Worm (Caenorhabditis elegans) whole organism, young adult: ENCODE data around the gene nsy-4.
A peak's percentile ranks its signal among the peaks of the same experiment; 100 is the strongest.

ENCODE experiments used
- B0019.2 ChIP-seq: fragments of 200-800 bp; sonication (Bioruptor generic); conservative IDR thresholded peaks from 2 replicates; pipeline ENCODE4 v1.3.6; 2022; ENCODE audit warnings: missing genetic modification reagents, missing genetic modification characterization, missing compliant biosample characterization
- B0261.1 ChIP-seq: sonication (generic microtip); optimal IDR thresholded peaks from 2 replicates; lab custom pipeline; 2016; ENCODE audit warnings: mild to moderate bottlenecking, missing genetic modification characterization, moderate library complexity, missing compliant biosample characterization
- B0336.3 ChIP-seq: fragments of 200-800 bp; sonication (Bioruptor generic); IDR thresholded peaks from 2 replicates; pipeline ENCODE4 v1.3.6; 2022; ENCODE audit warnings: missing genetic modification characterization, missing compliant biosample characterization
- F55B11.4 ChIP-seq: sonication (generic microtip); optimal IDR thresholded peaks from 2 replicates; lab custom pipeline; 2016; ENCODE audit warnings: missing compliant biosample characterization, missing genetic modification characterization, borderline replicate concordance; ENCODE audit not compliant: insufficient read depth
- Y56A3A.18 ChIP-seq: fragments of 200-800 bp; sonication (Bioruptor generic); IDR thresholded peaks from 2 replicates; pipeline ENCODE4 v1.3.6; 2022; ENCODE audit warnings: missing genetic modification reagents, missing genetic modification characterization, missing compliant biosample characterization
- ZK185.1 ChIP-seq: sonication (generic microtip); optimal IDR thresholded peaks from 2 replicates; lab custom pipeline; 2016; ENCODE audit warnings: mild to moderate bottlenecking, missing genetic modification characterization, missing compliant biosample characterization; ENCODE audit not compliant: poor library complexity, severe bottlenecking
- athp-1 ChIP-seq: sonication (generic microtip); optimal IDR thresholded peaks from 2 replicates; lab custom pipeline; 2017; ENCODE audit warnings: mild to moderate bottlenecking, missing genetic modification characterization, missing compliant biosample characterization
- attf-3 ChIP-seq: fragments of 200-800 bp; sonication (Bioruptor generic); conservative IDR thresholded peaks from 2 replicates; pipeline ENCODE4 v1.3.6; 2022; ENCODE audit warnings: missing genetic modification reagents, missing genetic modification characterization, missing compliant biosample characterization
- cebp-1 ChIP-seq, 2 experiments: fragments of 200-800 bp in 1 of 2; sonication (Bioruptor generic) in 1 of 2; sonication (generic microtip) in 1 of 2; IDR thresholded peaks in 1 of 2; optimal IDR thresholded peaks in 1 of 2; 2 replicates each; pipeline versions ENCODE4 v1.3.6 to Lab custom; 2017 to 2022; ENCODE audit warnings: missing compliant biosample characterization in 2 of 2, missing genetic modification characterization in 2 of 2, mild to moderate bottlenecking in 1 of 2, missing genetic modification reagents in 1 of 2, moderate library complexity in 1 of 2
- ceh-91 ChIP-seq: fragments of 200-800 bp; sonication (Bioruptor generic); IDR thresholded peaks from 2 replicates; pipeline ENCODE4 v1.3.6; 2022; ENCODE audit warnings: missing genetic modification reagents, missing genetic modification characterization, missing compliant biosample characterization
- chd-7 ChIP-seq: sonication (generic microtip); optimal IDR thresholded peaks from 2 replicates; lab custom pipeline; 2016; ENCODE audit warnings: mild to moderate bottlenecking, missing genetic modification characterization, moderate library complexity, missing compliant biosample characterization
- dox-1 ChIP-seq: fragments of 200-800 bp; sonication (Bioruptor generic); IDR thresholded peaks from 2 replicates; pipeline ENCODE4 v1.3.6; 2022; ENCODE audit warnings: missing genetic modification reagents, missing genetic modification characterization, missing compliant biosample characterization
- egl-44 ChIP-seq: fragments of 200-800 bp; sonication (Bioruptor generic); IDR thresholded peaks from 2 replicates; pipeline ENCODE4 v1.3.6; 2022; ENCODE audit warnings: missing genetic modification reagents, missing genetic modification characterization, missing compliant biosample characterization
- egrh-3 ChIP-seq: fragments of 200-800 bp; sonication (Bioruptor generic); IDR thresholded peaks from 2 replicates; pipeline ENCODE4 v1.3.6; 2022; ENCODE audit warnings: missing genetic modification reagents, missing genetic modification characterization, missing compliant biosample characterization
- ets-4 ChIP-seq: fragments of 200-800 bp; sonication (Bioruptor generic); optimal IDR thresholded peaks from 2 replicates; lab custom pipeline; 2018; ENCODE audit warnings: mild to moderate bottlenecking, missing genetic modification characterization, missing compliant biosample characterization
- hlh-26 ChIP-seq: fragments of 200-800 bp; sonication (Bioruptor generic); conservative IDR thresholded peaks from 2 replicates; pipeline ENCODE4 v1.3.6; 2022; ENCODE audit warnings: missing genetic modification reagents, missing genetic modification characterization, missing compliant biosample characterization
- hmg-1.2 ChIP-seq: fragments of 200-800 bp; sonication (Bioruptor generic); IDR thresholded peaks from 2 replicates; pipeline ENCODE4 v1.3.6; 2022; ENCODE audit warnings: missing genetic modification reagents, missing genetic modification characterization, missing compliant biosample characterization
- let-526 ChIP-seq: fragments of 200-800 bp; sonication (Bioruptor generic); IDR thresholded peaks from 2 replicates; pipeline ENCODE4 v1.3.6; 2022; ENCODE audit warnings: missing genetic modification reagents, missing genetic modification characterization, missing compliant biosample characterization
- lin-35 ChIP-seq, 3 experiments: fragments of 150-350 bp in 2 of 3; sonication (generic microtip) in 1 of 3; optimal IDR thresholded peaks; 2 replicates each; lab custom pipeline; 2014 to 2018; ENCODE audit warnings: missing biosample characterization in 3 of 3, missing genetic modification characterization in 3 of 3, missing genetic modification reagents in 3 of 3
- lin-54 ChIP-seq: fragments of 200-800 bp; sonication (Bioruptor generic); optimal IDR thresholded peaks from 2 replicates; lab custom pipeline; 2018; ENCODE audit warnings: mild to moderate bottlenecking, missing genetic modification characterization, missing compliant biosample characterization
- madf-10 ChIP-seq: sonication (generic microtip); optimal IDR thresholded peaks from 2 replicates; lab custom pipeline; 2016; ENCODE audit warnings: mild to moderate bottlenecking, missing genetic modification characterization, missing compliant biosample characterization
- madf-8 ChIP-seq: fragments of 200-800 bp; sonication (Bioruptor generic); conservative IDR thresholded peaks from 2 replicates; pipeline ENCODE4 v1.3.6; 2022; ENCODE audit warnings: missing genetic modification reagents, missing genetic modification characterization, missing compliant biosample characterization
- mcd-1 ChIP-seq: fragments of 200-800 bp; sonication (Bioruptor generic); IDR thresholded peaks from 2 replicates; pipeline ENCODE4 v1.3.6; 2022; ENCODE audit warnings: missing genetic modification reagents, missing genetic modification characterization, missing compliant biosample characterization
- mxl-1 ChIP-seq: sonication (generic microtip); optimal IDR thresholded peaks from 2 replicates; lab custom pipeline; 2016; ENCODE audit warnings: missing genetic modification characterization, missing compliant biosample characterization
- nhr-27 ChIP-seq: fragments of 200-800 bp; sonication (Bioruptor generic); optimal IDR thresholded peaks from 2 replicates; lab custom pipeline; 2018; ENCODE audit warnings: mild to moderate bottlenecking, missing genetic modification characterization, moderate library complexity, missing compliant biosample characterization
- nhr-80 ChIP-seq: sonication (generic microtip); optimal IDR thresholded peaks from 2 replicates; lab custom pipeline; 2016; ENCODE audit warnings: missing genetic modification characterization, missing compliant biosample characterization
- nhr-90 ChIP-seq: sonication (generic microtip); optimal IDR thresholded peaks from 2 replicates; lab custom pipeline; 2016; ENCODE audit warnings: missing genotype, mild to moderate bottlenecking, missing genetic modification characterization, missing compliant biosample characterization
- pbrm-1 ChIP-seq: fragments of 200-800 bp; sonication (Bioruptor generic); IDR thresholded peaks from 2 replicates; pipeline ENCODE4 v1.3.6; 2022; ENCODE audit warnings: missing genetic modification reagents, missing genetic modification characterization, missing compliant biosample characterization
- rpc-1 ChIP-seq, 2 experiments: fragments of 150-350 bp in 1 of 2; sonication (generic microtip) in 1 of 2; optimal IDR thresholded peaks; 2 replicates each; lab custom pipeline; 2014 to 2018; ENCODE audit warnings: missing biosample characterization in 1 of 2, missing genetic modification characterization in 1 of 2, missing genetic modification reagents in 1 of 2, missing genotype in 1 of 2
- snpc-1.1 ChIP-seq: sonication (generic microtip); optimal IDR thresholded peaks from 2 replicates; lab custom pipeline; 2017; ENCODE audit warnings: missing genetic modification characterization, mild to moderate bottlenecking, missing compliant biosample characterization, antibody characterized with exemption, moderate library complexity, missing genotype, missing genetic modification reagents; ENCODE audit not compliant: insufficient read depth
- snpc-4 ChIP-seq, 5 experiments: fragments of 150-350 bp in 1 of 5; sonication (generic microtip) in 4 of 5; optimal IDR thresholded peaks; 2 replicates each; lab custom pipeline; 2014 to 2018; ENCODE audit warnings: missing genetic modification characterization in 5 of 5, missing biosample characterization in 3 of 5, antibody characterized with exemption in 2 of 5, mild to moderate bottlenecking in 2 of 5, missing compliant biosample characterization in 2 of 5, missing genotype in 2 of 5, moderate library complexity in 2 of 5, missing genetic modification reagents in 1 of 5
- somi-1 ChIP-seq: fragments of 200-800 bp; sonication (Bioruptor generic); optimal IDR thresholded peaks from 2 replicates; lab custom pipeline; 2018; ENCODE audit warnings: mild to moderate bottlenecking, missing genetic modification characterization, missing compliant biosample characterization
- tbx-9 ChIP-seq: sonication (generic microtip); optimal IDR thresholded peaks from 2 replicates; lab custom pipeline; 2016; ENCODE audit warnings: borderline replicate concordance, missing genetic modification characterization, inconsistent platforms, missing compliant biosample characterization
- tlf-1 ChIP-seq: fragments of 200-800 bp; sonication (Bioruptor generic); optimal IDR thresholded peaks from 2 replicates; lab custom pipeline; 2018; ENCODE audit warnings: mild to moderate bottlenecking, missing genetic modification characterization, missing compliant biosample characterization
- unc-62 ChIP-seq: fragments of 150-350 bp; optimal IDR thresholded peaks from 2 replicates; lab custom pipeline; 2014; ENCODE audit warnings: missing biosample characterization, missing genetic modification reagents, missing genetic modification characterization
- zfh-2 ChIP-seq: fragments of 200-800 bp; sonication (Bioruptor generic); conservative IDR thresholded peaks from 2 replicates; pipeline ENCODE4 v1.3.6; 2022; ENCODE audit warnings: missing genetic modification reagents, missing genetic modification characterization, missing compliant biosample characterization
- ztf-18 ChIP-seq: sonication (generic microtip); optimal IDR thresholded peaks from 2 replicates; lab custom pipeline; 2016; ENCODE audit warnings: missing genotype, mild to moderate bottlenecking, missing genetic modification characterization, missing compliant biosample characterization
- ztf-22 ChIP-seq: fragments of 200-800 bp; sonication (Bioruptor generic); optimal IDR thresholded peaks from 2 replicates; lab custom pipeline; 2018; ENCODE audit warnings: mild to moderate bottlenecking, missing genetic modification characterization, moderate library complexity, missing compliant biosample characterization

The nsy-4 gene

DNA sequence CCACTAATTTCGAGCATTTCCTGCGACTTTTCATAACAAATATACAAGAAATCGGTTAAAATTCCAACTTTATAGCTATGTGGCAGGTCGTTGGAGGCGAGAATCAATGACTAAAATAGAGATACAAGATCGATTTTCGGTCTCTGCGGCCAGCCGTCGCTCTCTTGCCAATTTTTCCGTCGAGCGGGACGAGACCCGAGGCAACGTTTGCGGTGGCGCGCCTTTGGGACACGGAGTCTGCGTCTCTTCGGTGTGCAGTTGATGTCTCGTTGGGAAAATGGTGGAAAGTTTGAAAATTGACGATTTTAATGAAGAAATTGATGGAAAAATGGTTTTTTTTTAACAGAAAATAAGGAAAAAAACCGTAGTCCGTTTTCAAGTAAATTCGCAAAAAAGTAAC is 6.3 kb upstream of the nsy-4 start (continued):
- no peak for TF ChIP-seq cebp-1 (GFP tag; IDR thresholded peaks at IDR 0.05; lab: Robert Waterston, UW)
- peak; percentile 63 for TF ChIP-seq cebp-1 (tag; optimal IDR thresholded peaks at IDR 0.05; lab: Kevin White, UChicago)
- TF ChIP-seq attf-3, result peak; percentile 49; the same call in 1 of the 2 replicates
- peak; percentile 95 for TF ChIP-seq nhr-80
- no peak for TF ChIP-seq egrh-3 (GFP tag; lab: Robert Waterston, UW)
- no peak for TF ChIP-seq tbx-9 (tag; lab: Kevin White, UChicago)
- peak; percentile 47; the same call in 1 of the 2 replicates for TF ChIP-seq pbrm-1
- TF ChIP-seq madf-10 (tag; lab: Kevin White, UChicago), result peak; percentile 54
- peak in 1 of 3 experiments; percentile 51 for TF ChIP-seq lin-35 (GFP tag; optimal IDR thresholded peaks at IDR 0.05; lab: Kevin White, UChicago)
- peak; percentile 4 for TF ChIP-seq tlf-1 (GFP tag; lab: Kevin White, UChicago)
- TF ChIP-seq lin-54 (GFP tag; lab: Kevin White, UChicago), result peak; percentile 58
- no peak; the same call in 1 of the 2 replicates for TF ChIP-seq B0336.3 (GFP tag; lab: Robert Waterston, UW)
- TF ChIP-seq chd-7, result no peak
- no peak for TF ChIP-seq somi-1
- TF ChIP-seq nhr-90 (tag; lab: Kevin White, UChicago), result peak; percentile 65
- no peak for TF ChIP-seq F55B11.4 (tag; lab: Kevin White, UChicago)
- peak; percentile 83; the same call in 1 of the 2 replicates for TF ChIP-seq hmg-1.2
- TF ChIP-seq zfh-2 (GFP tag; lab: Robert Waterston, UW), result peak; percentile 91
- peak; percentile 84 for TF ChIP-seq mcd-1 (GFP tag; lab: Robert Waterston, UW)
- TF ChIP-seq mxl-1 (tag; lab: Kevin White, UChicago), result no peak
- peak; percentile 64 for TF ChIP-seq ztf-18
- no peak for TF ChIP-seq unc-62 (GFP tag; lab: Kevin White, UChicago)
- no peak for TF ChIP-seq snpc-4 (GFP tag; optimal IDR thresholded peaks at IDR 0.05; lab: Kevin White, UChicago)
- peak in 2 of 4 experiments; percentile 22 to 34 for TF ChIP-seq snpc-4 (tag; optimal IDR thresholded peaks at IDR 0.05; lab: Kevin White, UChicago)

ce11 chrIV:2320009-2320408 is 3.1 kb upstream of the nsy-4 start:
- TF ChIP-seq ztf-22 (GFP tag; lab: Kevin White, UChicago) (no peak), Y56A3A.18 (no peak), rpc-1 (optimal IDR thresholded peaks at IDR 0.05; lab: Kevin White, UChicago) (no peak), rpc-1 (tag; optimal IDR thresholded peaks at IDR 0.05; lab: Kevin White, UChicago) (no peak), athp-1 (tag; lab: Kevin White, UChicago) (no peak), snpc-1.1 (no peak), ceh-91 (GFP tag; lab: Robert Waterston, UW) (no peak), dox-1 (GFP tag; lab: Robert Waterston, UW) (no peak), B0261.1 (tag; lab: Kevin White, UChicago) (no peak), madf-8 (GFP tag; lab: Robert Waterston, UW) (no peak), ets-4 (GFP tag; lab: Kevin White, UChicago) (no peak), egl-44 (GFP tag; lab: Robert Waterston, UW) (no peak), B0019.2 (no peak), hlh-26 (GFP tag; lab: Robert Waterston, UW) (no peak), chd-7 (no peak), ztf-18 (no peak), ZK185.1 (tag; lab: Kevin White, UChicago) (no peak), let-526 (GFP tag; lab: Robert Waterston, UW) (no peak), nhr-27 (tag; lab: Kevin White, UChicago) (no peak)
